Worm (Caenorhabditis elegans): ENCODE results near the gene sto-5.

sto-5 gene

DNA sequence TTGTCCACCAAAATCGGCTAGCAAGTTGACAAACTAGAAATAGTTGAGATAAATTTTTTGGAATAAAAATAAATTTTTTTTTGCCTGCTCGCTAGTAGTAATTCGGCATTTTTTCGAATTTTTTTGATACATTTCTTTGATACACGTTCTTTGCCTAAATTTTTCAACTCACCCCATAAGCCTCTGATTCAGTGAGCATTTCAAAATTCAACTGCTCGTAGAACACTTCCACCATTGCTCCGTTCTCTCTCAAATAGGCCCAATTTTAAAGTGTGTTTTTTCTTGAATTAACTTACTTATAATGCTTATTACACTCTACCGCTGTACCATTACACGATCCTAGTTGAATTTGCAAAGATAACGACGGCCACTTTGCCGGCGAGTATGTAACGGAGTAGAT lies 21.7 kb downstream of the sto-5 start:
- TF ChIP-seq rnt-1 (tag; optimal IDR thresholded peaks at IDR 0.05) = no peak

ce11 chrX:16799065-16799663 lies 26.1 kb downstream of the sto-5 start:
- TF ChIP-seq pqm-1 (tag; optimal IDR thresholded peaks at IDR 0.05) (no peak), syd-9 (tag; optimal IDR thresholded peaks at IDR 0.05) (no peak), unc-86 (tag; optimal IDR thresholded peaks at IDR 0.05) (no peak), F13H6.1 (tag; optimal IDR thresholded peaks at IDR 0.05) (no peak), dmd-4 (tag; optimal IDR thresholded peaks at IDR 0.05; ENCODE audit: borderline replicate concordance) (no peak), K02D7.2 (tag; optimal IDR thresholded peaks at IDR 0.05) (no peak), fax-1 (tag; optimal IDR thresholded peaks at IDR 0.05) (no peak), nfya-1 (tag; optimal IDR thresholded peaks at IDR 0.05) (peak; percentile 75), ref-2 (tag; optimal IDR thresholded peaks at IDR 0.05) (peak; percentile 42), ztf-16 (tag; optimal IDR thresholded peaks at IDR 0.05) (no peak), ceh-31 (tag; optimal IDR thresholded peaks at IDR 0.05) (peak; percentile 63), fkh-6 (tag; optimal IDR thresholded peaks at IDR 0.05) (no peak), ahr-1 (tag; optimal IDR thresholded peaks at IDR 0.05) (no peak), pag-3 (tag; optimal IDR thresholded peaks at IDR 0.05; ENCODE audit: borderline replicate concordance) (no peak), fkh-10 (GFP tag; optimal IDR thresholded peaks at IDR 0.05) (no peak), sox-4 (tag; optimal IDR thresholded peaks at IDR 0.05) (no peak), hlh-13 (GFP tag; optimal IDR thresholded peaks at IDR 0.05) (no peak), ceh-22 (tag; optimal IDR thresholded peaks at IDR 0.05) (no peak), T23F11.4 (GFP tag; optimal IDR thresholded peaks at IDR 0.05) (no peak), K09A11.1 (tag; optimal IDR thresholded peaks at IDR 0.05; ENCODE audit: insufficient read depth) (no peak), tbx-2 (tag; optimal IDR thresholded peaks at IDR 0.05) (peak; percentile 49), C38D4.7 (GFP tag; optimal IDR thresholded peaks at IDR 0.05) (no peak), pha-2 (tag; optimal IDR thresholded peaks at IDR 0.05) (no peak), mec-3 (tag; optimal IDR thresholded peaks at IDR 0.05; ENCODE audit: borderline replicate concordance) (no peak), unc-42 (tag; optimal IDR thresholded peaks at IDR 0.05) (peak; percentile 10), C08G9.2 (tag; optimal IDR thresholded peaks at IDR 0.05) (no peak), lin-11 (tag; optimal IDR thresholded peaks at IDR 0.05) (no peak), elt-4 (tag; optimal IDR thresholded peaks at IDR 0.05) (no peak), pros-1 (tag; optimal IDR thresholded peaks at IDR 0.05) (peak; percentile 29), nhr-232 (tag; optimal IDR thresholded peaks at IDR 0.05) (no peak), sdc-2 (tag; optimal IDR thresholded peaks at IDR 0.05) (peak; percentile 60), sox-2 (GFP tag; IDR thresholded peaks at IDR 0.05) (no peak), hlh-30 (tag; optimal IDR thresholded peaks at IDR 0.05; ENCODE audit: insufficient read depth) (peak; percentile 53), unc-3 (GFP tag; conservative IDR thresholded peaks at IDR 0.05) (no peak), unc-3 (tag; optimal IDR thresholded peaks at IDR 0.05) (no peak), ceh-34 (tag; optimal IDR thresholded peaks at IDR 0.05) (peak; percentile 17), rnt-1 (tag; optimal IDR thresholded peaks at IDR 0.05) (no peak), ceh-48 (tag; optimal IDR thresholded peaks at IDR 0.05) (peak; percentile 1), ama-1 (optimal IDR thresholded peaks at IDR 0.05) (no peak), dve-1 (tag; optimal IDR thresholded peaks at IDR 0.05) (no peak), elt-2 (tag; optimal IDR thresholded peaks at IDR 0.05) (peak; percentile 20), ceh-9 (tag; optimal IDR thresholded peaks at IDR 0.05) (no peak), hlh-15 (tag; optimal IDR thresholded peaks at IDR 0.05) (no peak), ceh-45 (GFP tag; IDR thresholded peaks at IDR 0.05) (no peak), lim-6 (tag; optimal IDR thresholded peaks at IDR 0.05) (no peak), hlh-6 (tag; optimal IDR thresholded peaks at IDR 0.05) (no peak), Y22D7AL.16 (tag; optimal IDR thresholded peaks at IDR 0.05) (no peak), ttx-3 (tag; optimal IDR thresholded peaks at IDR 0.05) (no peak), ceh-19 (GFP tag; optimal IDR thresholded peaks at IDR 0.05) (no peak), ceh-2 (tag; optimal IDR thresholded peaks at IDR 0.05) (no peak), eyg-1 (tag; optimal IDR thresholded peaks at IDR 0.05) (no peak)

Measured in whole organism, late embryonic.